Worm (Caenorhabditis elegans): Measurements from ENCODE around the gene sec-61.G.

The sec-61.G gene

DNA sequence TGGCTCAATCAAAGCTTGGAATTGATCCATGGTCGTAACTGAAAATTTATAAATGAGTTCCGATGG, at the start of gene sec-61.G:
sec-61.G (minus strand) TSS at position 38 of the 66 bp plus-strand sequence.
- TF ChIP-seq Y22D7AL.16 (tag; optimal IDR thresholded peaks at IDR 0.05) (no peak), ceh-31 (tag; optimal IDR thresholded peaks at IDR 0.05) (no peak), ztf-16 (tag; optimal IDR thresholded peaks at IDR 0.05) (no peak)

- no peak for TF ChIP-seq pat-9 (tag; optimal IDR thresholded peaks at IDR 0.05)
- no peak for TF ChIP-seq dve-1 (tag; optimal IDR thresholded peaks at IDR 0.05)
- TF ChIP-seq unc-42 (tag; optimal IDR thresholded peaks at IDR 0.05), result peak; percentile 57
These were observed 48.0 kb upstream of the sec-61.G start for ce11 chrV:10944903-10945302.

ce11 chrV:10942161-10942560, 45.2 kb upstream of the sec-61.G start, which contains the start of gene zip-9:
Gene zip-9 (plus strand): TSS chrV:10942461.
- no peak for TF ChIP-seq T23F11.4 (GFP tag; optimal IDR thresholded peaks at IDR 0.05)
- TF ChIP-seq ahr-1 (tag; optimal IDR thresholded peaks at IDR 0.05), result no peak
- TF ChIP-seq odd-2 (tag; optimal IDR thresholded peaks at IDR 0.05), result no peak
- TF ChIP-seq sox-4 (tag; optimal IDR thresholded peaks at IDR 0.05), result no peak
- no peak for TF ChIP-seq ceh-30 (tag; optimal IDR thresholded peaks at IDR 0.05)
- TF ChIP-seq C08G9.2 (tag; optimal IDR thresholded peaks at IDR 0.05), result no peak
- TF ChIP-seq pqm-1 (tag; optimal IDR thresholded peaks at IDR 0.05), result no peak
- no peak for TF ChIP-seq ceh-19 (GFP tag; optimal IDR thresholded peaks at IDR 0.05)
- TF ChIP-seq ets-4 (tag; optimal IDR thresholded peaks at IDR 0.05), result no peak
- no peak for TF ChIP-seq ceh-48 (tag; optimal IDR thresholded peaks at IDR 0.05)
- no peak for TF ChIP-seq lin-11 (tag; optimal IDR thresholded peaks at IDR 0.05)
- TF ChIP-seq K02D7.2 (tag; optimal IDR thresholded peaks at IDR 0.05), result no peak
- no peak for TF ChIP-seq elt-2 (tag; optimal IDR thresholded peaks at IDR 0.05)
- TF ChIP-seq hlh-13 (GFP tag; optimal IDR thresholded peaks at IDR 0.05), result no peak

ce11 chrV:10941150-10941549, 44.2 kb upstream of the sec-61.G start, which contains the start of gene F17C11.26:
Gene F17C11.26 (plus strand): TSS chrV:10941450.
- TF ChIP-seq hlh-6 (tag; optimal IDR thresholded peaks at IDR 0.05) (no peak), unc-86 (tag; optimal IDR thresholded peaks at IDR 0.05) (no peak), che-1 (tag; optimal IDR thresholded peaks at IDR 0.05) (no peak), tbx-2 (tag; optimal IDR thresholded peaks at IDR 0.05) (no peak), hlh-8 (tag; optimal IDR thresholded peaks at IDR 0.05) (no peak), ceh-14 (tag; optimal IDR thresholded peaks at IDR 0.05) (no peak), K02D7.2 (tag; optimal IDR thresholded peaks at IDR 0.05) (no peak), lin-11 (tag; optimal IDR thresholded peaks at IDR 0.05) (no peak), eyg-1 (tag; optimal IDR thresholded peaks at IDR 0.05) (no peak), ceh-2 (tag; optimal IDR thresholded peaks at IDR 0.05) (no peak), nhr-232 (tag; optimal IDR thresholded peaks at IDR 0.05) (no peak), Y22D7AL.16 (tag; optimal IDR thresholded peaks at IDR 0.05) (no peak), ceh-24 (tag; optimal IDR thresholded peaks at IDR 0.05) (no peak), hlh-13 (GFP tag; optimal IDR thresholded peaks at IDR 0.05) (no peak)

DNA sequence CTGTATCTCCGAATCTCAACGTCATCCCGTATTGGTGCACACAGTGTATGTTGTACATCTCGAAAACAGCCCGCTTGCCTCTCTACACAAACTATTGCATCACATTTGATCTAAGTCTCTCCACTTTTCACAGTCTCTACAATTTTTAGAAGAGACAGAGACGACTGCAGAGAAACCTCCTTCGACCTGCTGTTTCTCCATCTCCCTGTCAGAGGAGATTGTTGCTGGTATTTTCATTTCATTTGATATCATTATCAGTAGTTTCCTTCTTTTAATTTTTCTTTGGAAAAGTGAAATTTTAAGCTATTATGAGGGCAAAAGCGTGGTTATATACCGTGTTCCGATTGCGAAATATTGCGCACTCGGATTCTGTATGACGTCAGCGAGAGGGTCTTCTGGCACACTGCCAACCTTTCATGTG, 43.6 kb upstream of the sec-61.G start:
- peak; percentile 37 for TF ChIP-seq ref-2 (tag; optimal IDR thresholded peaks at IDR 0.05)
- TF ChIP-seq ahr-1 (tag; optimal IDR thresholded peaks at IDR 0.05), result no peak
- no peak for TF ChIP-seq ztf-16 (tag; optimal IDR thresholded peaks at IDR 0.05)
- no peak for TF ChIP-seq ceh-31 (tag; optimal IDR thresholded peaks at IDR 0.05)
- TF ChIP-seq unc-42 (tag; optimal IDR thresholded peaks at IDR 0.05), result peak; percentile 24
- TF ChIP-seq C08G9.2 (tag; optimal IDR thresholded peaks at IDR 0.05), result no peak
- TF ChIP-seq tbx-2 (tag; optimal IDR thresholded peaks at IDR 0.05), result no peak
- TF ChIP-seq nfya-1 (tag; optimal IDR thresholded peaks at IDR 0.05), result peak; percentile 68
- TF ChIP-seq ets-4 (tag; optimal IDR thresholded peaks at IDR 0.05), result no peak
- TF ChIP-seq ama-1 (optimal IDR thresholded peaks at IDR 0.05), result no peak
- TF ChIP-seq tbx-7 (tag; optimal IDR thresholded peaks at IDR 0.05), result no peak
- no peak for TF ChIP-seq fax-1 (tag; optimal IDR thresholded peaks at IDR 0.05)
- no peak for TF ChIP-seq ceh-30 (tag; optimal IDR thresholded peaks at IDR 0.05)
- peak; percentile 71 for TF ChIP-seq elt-2 (tag; optimal IDR thresholded peaks at IDR 0.05)
- TF ChIP-seq unc-86 (tag; optimal IDR thresholded peaks at IDR 0.05), result no peak
- peak; percentile 29 for TF ChIP-seq unc-55 (GFP tag; optimal IDR thresholded peaks at IDR 0.05)
- no peak for TF ChIP-seq K09A11.1 (tag; optimal IDR thresholded peaks at IDR 0.05; ENCODE audit: insufficient read depth)
- peak; percentile 49 for TF ChIP-seq pqm-1 (tag; optimal IDR thresholded peaks at IDR 0.05)
- TF ChIP-seq ceh-48 (tag; optimal IDR thresholded peaks at IDR 0.05), result no peak
- TF ChIP-seq ceh-6 (GFP tag; optimal IDR thresholded peaks at IDR 0.05), result no peak
- no peak for TF ChIP-seq gmeb-2 (tag; optimal IDR thresholded peaks at IDR 0.05)
